Worm (Caenorhabditis elegans) whole organism, midembryonic: ENCODE data around the gene Y41C4A.12.
"Not testable (repeated sequence)": the region's sequence is repeated elsewhere in the genome, so short reads cannot be mapped to it uniquely, and the experiment has no call there.

Experiments
- cog-1 ChIP-seq: sonication (generic microtip); optimal IDR thresholded peaks from 2 replicates; lab custom pipeline; 2016; ENCODE audit warnings: missing genetic modification characterization, missing compliant biosample characterization
- ref-1 ChIP-seq: fragments of 200-800 bp; sonication (Bioruptor generic); conservative IDR thresholded peaks from 2 replicates; pipeline ENCODE4 v1.3.6; 2022; ENCODE audit warnings: missing genetic modification reagents, missing genetic modification characterization, missing compliant biosample characterization

DNA sequence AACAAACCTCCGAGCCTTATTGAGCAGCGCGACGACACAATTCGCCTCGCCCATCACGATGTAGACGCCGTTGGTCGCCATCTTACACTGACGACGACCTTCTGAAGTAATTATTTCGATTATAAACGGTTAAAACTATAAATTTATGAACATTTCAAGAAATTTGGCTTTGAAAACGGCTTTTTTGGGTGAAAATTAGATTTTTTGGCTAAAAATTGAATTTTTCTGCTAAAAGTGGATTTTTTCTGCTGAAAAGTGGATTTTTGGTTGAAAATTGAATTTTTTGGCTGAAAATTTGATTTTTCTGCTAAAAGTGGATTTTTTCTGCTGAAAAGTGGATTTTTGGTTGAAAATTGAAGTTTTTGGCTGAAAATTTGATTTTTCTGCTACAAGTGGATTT, 47.1 kb upstream of the Y41C4A.12 start, which contains the start of gene gbf-1:
- not testable (repeated sequence) for TF ChIP-seq cog-1 (tag; lab: Kevin White, UChicago); ref-1 (GFP tag; lab: Robert Waterston, UW)
